Worm (Caenorhabditis elegans): Measurements from ENCODE around the gene zipt-7.2.

The zipt-7.2 gene

ce11 chrX:15544671-15545070 is 37.0 kb upstream of the zipt-7.2 start:
- TF ChIP-seq C17E4.6 (GFP tag; IDR thresholded peaks at IDR 0.05) (no peak), dox-1 (GFP tag; IDR thresholded peaks at IDR 0.05) (0 out of 2 replicates have a peak, but pooled peaks have one; percentile 5), atf-7 (tag; optimal IDR thresholded peaks at IDR 0.05) (peak; percentile 43), ztf-25 (GFP tag; IDR thresholded peaks at IDR 0.05) (no peak), cebp-1 (GFP tag; IDR thresholded peaks at IDR 0.05) (no peak), cebp-1 (tag; optimal IDR thresholded peaks at IDR 0.05) (peak; percentile 28), ceh-91 (GFP tag; IDR thresholded peaks at IDR 0.05) (no peak), ztf-28 (GFP tag; IDR thresholded peaks at IDR 0.05) (no peak), ceh-100 (GFP tag; IDR thresholded peaks at IDR 0.05) (no peak), attf-3 (GFP tag; conservative IDR thresholded peaks at IDR 0.05) (no peak), nhr-80 (tag; optimal IDR thresholded peaks at IDR 0.05) (peak; percentile 82)

DNA sequence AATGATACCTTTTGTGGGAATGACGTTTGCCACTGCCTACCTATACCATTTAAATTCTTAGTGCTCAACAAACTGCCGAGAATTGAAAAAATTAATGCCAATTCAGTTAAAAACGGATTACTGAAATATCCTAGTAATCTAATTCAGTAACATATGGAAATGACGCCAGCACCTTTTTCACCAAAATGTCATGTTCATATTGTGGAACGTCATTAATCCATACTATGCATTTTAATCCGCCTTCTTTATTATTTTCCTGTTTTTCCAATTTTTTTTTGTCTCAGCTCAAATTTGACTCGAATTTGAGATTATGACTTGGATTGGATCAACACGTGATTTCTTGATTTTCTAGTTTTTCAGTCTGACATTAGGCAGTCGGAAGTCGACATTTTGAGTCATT is 33.8 kb upstream of the zipt-7.2 start:
- TF ChIP-seq let-526 (GFP tag; IDR thresholded peaks at IDR 0.05) (no peak), nhr-27 (tag; optimal IDR thresholded peaks at IDR 0.05) (no peak), xnd-1 (tag; optimal IDR thresholded peaks at IDR 0.05) (no peak)

DNA sequence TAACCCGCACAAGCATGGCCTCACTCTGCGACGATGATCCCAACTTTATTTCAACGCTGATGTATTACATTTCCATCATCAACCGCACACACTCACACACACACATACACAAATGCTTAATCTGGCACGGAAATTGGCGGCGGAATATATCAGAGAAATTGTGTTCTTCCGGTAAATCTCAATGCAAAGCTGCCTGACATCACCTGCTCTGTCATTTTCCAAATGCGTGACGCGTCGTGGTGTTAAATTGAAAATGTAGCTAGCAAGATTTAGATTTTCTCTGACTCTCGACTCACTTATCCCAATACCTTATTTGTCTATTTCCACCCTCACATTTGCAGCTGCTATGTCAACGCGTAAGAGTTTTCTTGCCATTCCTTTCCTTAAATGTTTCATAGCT is 31.6 kb upstream of the zipt-7.2 start:
- TF ChIP-seq F33H1.4 (GFP tag; IDR thresholded peaks at IDR 0.05) (no peak), dpff-1 (tag; optimal IDR thresholded peaks at IDR 0.05) (no peak), ztf-6 (GFP tag; IDR thresholded peaks at IDR 0.05) (no peak), attf-6 (GFP tag; IDR thresholded peaks at IDR 0.05) (no peak)

DNA sequence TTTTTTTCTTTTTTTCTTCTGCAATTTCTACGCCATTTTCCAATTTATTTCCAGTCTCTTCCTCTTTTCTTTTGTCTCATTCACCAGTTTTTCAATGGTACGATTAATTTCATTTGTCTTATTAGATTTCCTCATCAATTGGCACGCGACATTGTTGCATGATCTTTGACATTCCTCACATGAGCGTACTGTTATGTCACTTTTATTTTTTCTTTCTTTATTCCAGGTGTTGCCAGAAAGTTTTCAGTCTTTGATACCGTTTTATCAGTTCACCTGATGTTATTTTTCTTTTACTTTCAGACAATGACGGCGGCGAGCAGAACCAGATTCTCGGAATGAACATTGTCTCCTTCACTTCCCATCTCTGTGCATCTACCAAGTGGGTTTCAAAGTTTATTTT is 29.7 kb upstream of the zipt-7.2 start, which contains the start of the genes olrn-1 and C02C6.14:
olrn-1 (plus strand) TSS at position 301 of the 400 bp plus-strand sequence.
C02C6.14 (plus strand) TSS at position 304 of the 400 bp plus-strand sequence.
- TF ChIP-seq dox-1 (GFP tag; IDR thresholded peaks at IDR 0.05), result no peak
- TF ChIP-seq Y79H2A.3 (GFP tag; conservative IDR thresholded peaks at IDR 0.05), result no peak
- no peak for TF ChIP-seq attf-5 (GFP tag; optimal IDR thresholded peaks at IDR 0.05)
- no peak for TF ChIP-seq ets-4 (GFP tag; optimal IDR thresholded peaks at IDR 0.05)

DNA sequence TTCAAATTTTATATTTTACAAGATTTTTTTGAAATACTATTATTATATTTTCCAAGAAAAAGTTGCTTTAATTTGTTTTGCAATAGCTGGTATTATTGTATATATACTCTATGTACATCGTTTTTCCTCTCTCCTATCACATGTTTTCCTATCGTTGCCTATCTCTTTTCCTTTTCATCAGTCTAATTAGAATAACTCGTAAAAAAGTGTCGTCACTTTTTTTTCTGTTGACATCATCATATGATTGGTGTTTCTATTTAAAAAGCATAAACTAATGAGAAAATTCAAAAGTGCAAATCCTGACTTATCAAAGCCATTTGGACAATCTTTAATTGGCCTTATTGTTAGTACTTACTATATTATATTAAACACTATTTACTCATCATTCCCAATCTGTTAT is 28.3 kb upstream of the zipt-7.2 start:
- TF ChIP-seq tbx-9 (tag; optimal IDR thresholded peaks at IDR 0.05; ENCODE audit: borderline replicate concordance) (no peak), nhr-27 (tag; optimal IDR thresholded peaks at IDR 0.05) (no peak), ztf-26 (tag; optimal IDR thresholded peaks at IDR 0.05) (no peak), Y79H2A.3 (GFP tag; conservative IDR thresholded peaks at IDR 0.05) (no peak), nfyb-1 (GFP tag; IDR thresholded peaks at IDR 0.05) (no peak)

DNA sequence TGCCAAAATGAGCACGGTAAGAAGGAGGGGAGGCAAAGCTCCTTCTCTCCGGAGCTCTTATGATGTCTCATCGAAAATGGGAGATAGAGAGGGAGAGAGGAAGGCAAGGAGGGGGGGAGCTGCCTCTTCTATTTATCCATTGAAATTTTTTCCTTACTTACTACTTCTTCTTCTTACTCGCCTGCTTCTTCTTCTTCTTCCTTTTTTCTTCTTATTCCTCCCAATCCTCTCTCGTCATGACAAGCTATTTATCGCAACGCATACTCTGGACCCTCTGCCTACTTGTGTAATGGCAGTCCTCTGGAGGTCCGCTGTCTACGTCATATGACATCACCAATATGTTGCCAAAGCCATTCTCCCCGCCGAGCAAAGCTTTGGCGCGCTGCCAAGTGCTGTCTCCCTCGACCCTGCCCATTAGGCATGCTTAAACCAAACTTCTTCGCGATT is 27.5 kb upstream of the zipt-7.2 start:
- TF ChIP-seq lin-35 (GFP tag; optimal IDR thresholded peaks at IDR 0.05) (peak in 1 of 3 experiments; percentile 36), ZK185.1 (tag; optimal IDR thresholded peaks at IDR 0.05; ENCODE audit: poor library complexity, severe bottlenecking) (peak; percentile 5), snpc-4 (GFP tag; optimal IDR thresholded peaks at IDR 0.05) (no peak), snpc-4 (tag; optimal IDR thresholded peaks at IDR 0.05) (peak in 1 of 4 experiments; percentile 23), hlh-12 (tag; optimal IDR thresholded peaks at IDR 0.05) (no peak), F22D6.2 (tag; optimal IDR thresholded peaks at IDR 0.05) (no peak), mcd-1 (GFP tag; IDR thresholded peaks at IDR 0.05) (peak; percentile 42), madf-3 (GFP tag; IDR thresholded peaks at IDR 0.05) (no peak), C06A6.2 (GFP tag; conservative IDR thresholded peaks at IDR 0.05) (no peak), ceh-27 (GFP tag; optimal IDR thresholded peaks at IDR 0.05) (peak; percentile 71), T26A5.8 (tag; optimal IDR thresholded peaks at IDR 0.05) (no peak), zfh-2 (GFP tag; conservative IDR thresholded peaks at IDR 0.05) (peak; percentile 84), K12H6.12 (tag; optimal IDR thresholded peaks at IDR 0.05) (peak; percentile 87), K11D2.4 (GFP tag; IDR thresholded peaks at IDR 0.05) (peak; percentile 75), mes-4 (tag; optimal IDR thresholded peaks at IDR 0.05) (no peak), F33H1.4 (GFP tag; IDR thresholded peaks at IDR 0.05) (no peak; the same call in 1 of the 2 replicates), somi-1 (GFP tag; optimal IDR thresholded peaks at IDR 0.05) (peak; percentile 48), B0336.3 (GFP tag; IDR thresholded peaks at IDR 0.05) (peak; percentile 25; the same call in 1 of the 2 replicates), sea-2 (GFP tag; IDR thresholded peaks at IDR 0.05) (no peak)
